Fruit fly (Drosophila melanogaster) whole organism: ENCODE measurements around the gene CG34316.

Experiments used
- CG8478 ChIP-seq: fragments of >200 bp; optimal IDR thresholded peaks from 2 replicates; lab custom pipeline; 2018; ENCODE audit warnings: inconsistent platforms
- Dll ChIP-seq: fragments of >200 bp; optimal IDR thresholded peaks from 2 replicates; lab custom pipeline; 2017
- EcR ChIP-seq, 2 experiments: fragments of >200 bp; optimal IDR thresholded peaks; 2 replicates each; lab custom pipeline; 2017; ENCODE audit warnings: missing biosample characterization in 2 of 2, missing genetic modification characterization in 2 of 2, missing genetic modification reagents in 2 of 2
- pan ChIP-seq: fragments of >200 bp; optimal IDR thresholded peaks from 2 replicates; lab custom pipeline; 2017
- psq ChIP-seq: fragments of >200 bp; optimal IDR thresholded peaks from 2 replicates; lab custom pipeline; 2017
- usp ChIP-seq: fragments of >200 bp; optimal IDR thresholded peaks from 2 replicates; lab custom pipeline; 2017; ENCODE audit warnings: missing biosample characterization, missing genetic modification characterization, mixed read lengths

DNA sequence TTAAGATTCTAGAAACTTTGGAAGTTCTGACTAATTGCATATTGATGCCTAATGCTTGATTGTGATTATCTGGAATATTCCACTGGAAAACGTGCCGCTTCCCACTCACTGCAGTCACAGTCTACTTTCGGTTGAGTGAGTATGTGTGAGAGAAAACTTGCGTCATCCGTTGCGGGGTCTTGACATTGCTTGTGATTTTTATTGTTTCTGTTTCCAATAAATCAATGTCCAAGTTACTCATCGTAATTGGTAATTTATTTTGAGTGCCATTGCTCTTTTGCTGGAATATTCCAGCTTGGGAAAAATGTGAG, 12.6 kb downstream of the CG34316 start:
- TF ChIP-seq CG8478 (lab: Kevin White, UChicago) (no peak), usp (GFP tag; lab: Kevin White, UChicago) (no peak), EcR (GFP tag; optimal IDR thresholded peaks at IDR 0.05; lab: Kevin White, UChicago) (no peak), Dll (lab: Kevin White, UChicago) (no peak), pan (lab: Kevin White, UChicago) (no peak), psq (lab: Kevin White, UChicago) (no peak)
